Worm (Caenorhabditis elegans) whole organism, late embryonic: Measurements from ENCODE around the gene C46F9.6.
"Not testable (repeated sequence)": the region's sequence is repeated elsewhere in the genome, so short reads cannot be mapped to it uniquely, and the experiment has no call there.

Source experiments
- C38D4.7 ChIP-seq: fragments of 200-800 bp; sonication (Bioruptor generic); optimal IDR thresholded peaks from 2 replicates; lab custom pipeline; 2018; ENCODE audit warnings: mild to moderate bottlenecking, missing genetic modification characterization, moderate library complexity, missing compliant biosample characterization
- F13H6.1 ChIP-seq: sonication (generic microtip); optimal IDR thresholded peaks from 2 replicates; lab custom pipeline; 2016; ENCODE audit warnings: missing genetic modification characterization, missing compliant biosample characterization
- ceh-18 ChIP-seq: sonication (generic microtip); optimal IDR thresholded peaks from 2 replicates; lab custom pipeline; 2016; ENCODE audit warnings: missing genetic modification characterization, missing compliant biosample characterization
- ceh-2 ChIP-seq: sonication (generic microtip); optimal IDR thresholded peaks from 2 replicates; lab custom pipeline; 2016; ENCODE audit warnings: missing genotype, missing genetic modification characterization, missing compliant biosample characterization
- ceh-31 ChIP-seq: sonication (generic microtip); optimal IDR thresholded peaks from 2 replicates; lab custom pipeline; 2016; ENCODE audit warnings: missing genetic modification characterization, missing compliant biosample characterization
- ceh-34 ChIP-seq: sonication (generic microtip); optimal IDR thresholded peaks from 2 replicates; lab custom pipeline; 2016; ENCODE audit warnings: mild to moderate bottlenecking, missing genetic modification characterization, missing compliant biosample characterization
- ceh-45 ChIP-seq: fragments of 200-800 bp; sonication (Bioruptor generic); IDR thresholded peaks from 2 replicates; pipeline ENCODE4 v1.3.6; 2022; ENCODE audit warnings: missing genetic modification reagents, missing genetic modification characterization, missing compliant biosample characterization
- ceh-48 ChIP-seq: sonication (generic microtip); optimal IDR thresholded peaks from 2 replicates; lab custom pipeline; 2016; ENCODE audit warnings: missing genetic modification characterization, inconsistent platforms, missing compliant biosample characterization
- ceh-6 ChIP-seq: fragments of 200-800 bp; sonication (Bioruptor generic); optimal IDR thresholded peaks from 2 replicates; lab custom pipeline; 2018; ENCODE audit warnings: mild to moderate bottlenecking, missing genetic modification characterization, missing compliant biosample characterization
- ceh-9 ChIP-seq: sonication (generic microtip); optimal IDR thresholded peaks from 2 replicates; lab custom pipeline; 2016; ENCODE audit warnings: mild to moderate bottlenecking, missing genetic modification characterization, inconsistent platforms, missing compliant biosample characterization
- dmd-4 ChIP-seq: sonication (generic microtip); optimal IDR thresholded peaks from 2 replicates; lab custom pipeline; 2016; ENCODE audit warnings: borderline replicate concordance, missing genetic modification characterization, missing compliant biosample characterization
- elt-2 ChIP-seq: sonication (generic microtip); optimal IDR thresholded peaks from 2 replicates; lab custom pipeline; 2016; ENCODE audit warnings: missing genetic modification reagents, missing genetic modification characterization, missing compliant biosample characterization
- elt-4 ChIP-seq: sonication (generic microtip); optimal IDR thresholded peaks from 2 replicates; lab custom pipeline; 2016; ENCODE audit warnings: missing genetic modification characterization, missing compliant biosample characterization
- ets-4 ChIP-seq: sonication (generic microtip); optimal IDR thresholded peaks from 2 replicates; lab custom pipeline; 2016; ENCODE audit warnings: missing genetic modification characterization, missing compliant biosample characterization
- eyg-1 ChIP-seq: sonication (generic microtip); optimal IDR thresholded peaks from 2 replicates; lab custom pipeline; 2016; ENCODE audit warnings: missing genotype, missing genetic modification characterization, missing compliant biosample characterization
- fkh-6 ChIP-seq: sonication (generic microtip); optimal IDR thresholded peaks from 2 replicates; lab custom pipeline; 2016; ENCODE audit warnings: missing genetic modification characterization, missing compliant biosample characterization
- hlh-15 ChIP-seq: sonication (generic microtip); optimal IDR thresholded peaks from 2 replicates; lab custom pipeline; 2016; ENCODE audit warnings: missing genetic modification characterization, missing compliant biosample characterization
- lin-11 ChIP-seq: fragments of 200-800 bp; sonication (Bioruptor generic); optimal IDR thresholded peaks from 2 replicates; lab custom pipeline; 2018; ENCODE audit warnings: mild to moderate bottlenecking, missing genetic modification characterization, missing compliant biosample characterization
- madf-2 ChIP-seq: sonication (generic microtip); optimal IDR thresholded peaks from 2 replicates; lab custom pipeline; 2017; ENCODE audit warnings: missing genetic modification characterization, missing compliant biosample characterization
- npax-4 ChIP-seq: sonication (generic microtip); optimal IDR thresholded peaks from 2 replicates; lab custom pipeline; 2016; ENCODE audit warnings: missing genetic modification characterization, missing compliant biosample characterization
- pag-3 ChIP-seq: sonication (generic microtip); optimal IDR thresholded peaks from 2 replicates; lab custom pipeline; 2016; ENCODE audit warnings: missing compliant biosample characterization, missing genetic modification characterization, borderline replicate concordance
- pha-4 ChIP-seq: fragments of 150-350 bp; optimal IDR thresholded peaks from 2 replicates; lab custom pipeline; 2018; ENCODE audit warnings: missing biosample characterization, missing genetic modification reagents, missing genetic modification characterization
- pqm-1 ChIP-seq: sonication (generic microtip); optimal IDR thresholded peaks from 2 replicates; lab custom pipeline; 2016; ENCODE audit warnings: missing genetic modification characterization, missing compliant biosample characterization
- pros-1 ChIP-seq: fragments of 150-350 bp; optimal IDR thresholded peaks from 2 replicates; lab custom pipeline; 2014; ENCODE audit warnings: missing biosample characterization, missing genetic modification reagents, missing genetic modification characterization
- ref-2 ChIP-seq: sonication (generic microtip); optimal IDR thresholded peaks from 2 replicates; lab custom pipeline; 2016; ENCODE audit warnings: missing genetic modification characterization, missing compliant biosample characterization
- rnt-1 ChIP-seq: sonication (generic microtip); optimal IDR thresholded peaks from 2 replicates; lab custom pipeline; 2016; ENCODE audit warnings: missing genetic modification characterization, missing compliant biosample characterization
- sox-2 ChIP-seq: fragments of 200-800 bp; sonication (Bioruptor generic); IDR thresholded peaks from 2 replicates; pipeline ENCODE4 v1.3.6; 2022; ENCODE audit warnings: missing genetic modification reagents, missing genetic modification characterization, missing compliant biosample characterization
- sox-4 ChIP-seq: sonication (generic microtip); optimal IDR thresholded peaks from 2 replicates; lab custom pipeline; 2017; ENCODE audit warnings: mild to moderate bottlenecking, missing genetic modification characterization, inconsistent platforms, missing compliant biosample characterization
- syd-9 ChIP-seq: sonication (generic microtip); optimal IDR thresholded peaks from 2 replicates; lab custom pipeline; 2016; ENCODE audit warnings: mild to moderate bottlenecking, missing genetic modification characterization, moderate library complexity, missing compliant biosample characterization
- unc-86 ChIP-seq: sonication (generic microtip); optimal IDR thresholded peaks from 2 replicates; lab custom pipeline; 2016; ENCODE audit warnings: missing genetic modification characterization, missing compliant biosample characterization

The C46F9.6 gene

DNA sequence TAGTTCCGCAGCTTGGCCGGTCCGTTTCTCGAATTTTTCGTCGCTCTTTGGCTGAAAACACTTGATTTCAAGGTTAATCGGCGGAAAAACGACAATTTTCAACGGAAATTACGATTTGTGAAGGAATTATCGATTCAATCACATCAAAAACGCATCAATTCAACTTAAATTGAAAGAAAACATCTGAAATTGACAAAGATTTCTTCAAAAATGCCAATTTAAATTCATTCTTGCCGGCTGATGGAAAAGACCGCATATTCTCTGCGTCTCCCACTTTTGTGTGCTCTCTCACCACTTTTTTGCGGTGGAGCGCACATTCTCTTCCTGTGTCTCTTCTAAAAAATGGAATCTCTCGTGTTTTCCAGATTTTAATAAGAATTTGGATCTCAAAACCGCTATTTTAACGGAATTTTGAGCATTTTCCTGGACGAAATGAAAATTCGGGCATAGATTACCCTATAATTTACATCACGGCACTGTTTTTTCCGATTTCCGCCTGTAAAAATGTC lies 36.7 kb upstream of the C46F9.6 start, which contains the start of gene C16C4.18:
Gene C16C4.18 (minus strand): TSS at position 51 of the 509 bp plus-strand sequence.
- not testable (repeated sequence) for TF ChIP-seq rnt-1 (tag; lab: Kevin White, UChicago); ceh-18 (tag; lab: Kevin White, UChicago); ceh-34

- not testable (repeated sequence) for TF ChIP-seq ceh-31 (tag; lab: Kevin White, UChicago); sox-2; ceh-6
- TF ChIP-seq, all 69 proteins: peak for 0; not testable (repeated sequence) for 69
Measured at ce11 chrII:1862334-1862733, 35.7 kb upstream of the C46F9.6 start, which contains the start of gene fbxb-98. TSS of gene fbxb-98 (plus strand) at chrII:1862634.

DNA sequence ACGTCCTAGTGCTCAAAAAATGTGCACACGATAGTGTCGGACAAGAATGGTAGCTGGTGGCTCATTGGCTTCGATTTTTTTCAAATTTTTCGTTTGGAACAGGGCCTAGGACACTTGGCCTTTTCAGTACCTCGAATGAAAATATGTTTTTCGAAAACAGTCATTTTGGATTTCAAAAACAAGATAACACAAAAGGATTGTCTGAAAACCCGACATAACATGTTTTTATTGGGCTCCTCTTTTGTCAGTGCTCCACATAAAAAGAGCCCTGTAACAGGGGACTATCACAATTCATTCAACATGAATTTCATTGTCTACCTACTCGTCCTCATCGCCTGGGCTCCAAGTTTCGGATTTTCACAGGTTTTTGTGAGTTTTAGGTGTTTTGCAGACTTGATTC lies 33.8 kb upstream of the C46F9.6 start, which contains the start of gene C16C4.17:
Gene C16C4.17 (plus strand): TSS at position 301 of the 400 bp plus-strand sequence.
- no peak for TF ChIP-seq madf-2 (tag; lab: Kevin White, UChicago)
- TF ChIP-seq fkh-6 (tag; lab: Kevin White, UChicago), result no peak
- no peak for TF ChIP-seq unc-86 (tag; lab: Kevin White, UChicago)
- TF ChIP-seq F13H6.1 (tag; lab: Kevin White, UChicago), result no peak
- no peak for TF ChIP-seq eyg-1
- TF ChIP-seq C38D4.7 (GFP tag; lab: Kevin White, UChicago), result no peak

- TF ChIP-seq elt-2 (tag; lab: Kevin White, UChicago) (peak; percentile 27), lin-11 (tag; lab: Kevin White, UChicago) (no peak)
Measured at ce11 chrII:1865683-1866431, 32.2 kb upstream of the C46F9.6 start, which contains the start of gene math-15. TSS of gene math-15 (plus strand) at chrII:1866381.

DNA sequence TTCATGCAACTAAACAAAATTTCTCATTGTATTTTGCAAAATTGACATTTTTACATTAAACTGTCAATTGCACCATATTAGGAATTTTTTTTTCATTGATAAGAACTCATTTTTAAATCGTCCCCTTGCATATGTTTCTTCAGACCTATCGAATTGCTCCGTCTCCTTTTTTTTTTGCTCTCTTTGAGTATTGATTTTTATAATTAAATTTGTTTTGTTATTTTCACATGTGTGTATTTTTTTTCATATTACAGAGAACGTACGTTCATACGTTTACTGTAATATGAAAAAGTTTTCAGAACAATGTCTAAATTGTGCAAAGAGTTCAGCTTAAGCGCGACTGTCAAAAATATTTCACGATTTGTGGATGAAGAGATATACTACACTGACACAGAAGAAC lies 28.9 kb upstream of the C46F9.6 start, which contains the start of gene math-14:
Gene math-14 (plus strand): TSS at position 301 of the 400 bp plus-strand sequence.
- TF ChIP-seq syd-9, result no peak
- no peak for TF ChIP-seq ceh-31 (tag; lab: Kevin White, UChicago)
- TF ChIP-seq ceh-9 (tag; lab: Kevin White, UChicago), result no peak
- no peak for TF ChIP-seq fkh-6 (tag; lab: Kevin White, UChicago)
- TF ChIP-seq ceh-48 (tag; lab: Kevin White, UChicago), result no peak
- no peak for TF ChIP-seq pros-1 (tag; lab: Kevin White, UChicago)
- TF ChIP-seq dmd-4 (tag; lab: Kevin White, UChicago), result no peak
- no peak for TF ChIP-seq pha-4 (tag; lab: Kevin White, UChicago)
- no peak for TF ChIP-seq hlh-15 (tag; lab: Kevin White, UChicago)
- TF ChIP-seq pag-3 (tag; lab: Kevin White, UChicago), result no peak
- no peak for TF ChIP-seq sox-4 (tag; lab: Kevin White, UChicago)
- no peak for TF ChIP-seq ceh-18 (tag; lab: Kevin White, UChicago)
- no peak for TF ChIP-seq ref-2
- TF ChIP-seq F13H6.1 (tag; lab: Kevin White, UChicago), result no peak
- no peak for TF ChIP-seq elt-4 (tag; lab: Kevin White, UChicago)
- TF ChIP-seq ceh-45 (GFP tag; lab: Robert Waterston, UW), result no peak
- no peak for TF ChIP-seq ets-4 (tag; lab: Kevin White, UChicago)
- TF ChIP-seq pqm-1, result no peak
- TF ChIP-seq ceh-2, result no peak
- no peak for TF ChIP-seq npax-4 (tag; lab: Kevin White, UChicago)
- TF ChIP-seq, all 69 proteins: peak for 0
